5 fruit fly cellular contexts compared by ENCODE assay signal in the genomic region with DNA sequence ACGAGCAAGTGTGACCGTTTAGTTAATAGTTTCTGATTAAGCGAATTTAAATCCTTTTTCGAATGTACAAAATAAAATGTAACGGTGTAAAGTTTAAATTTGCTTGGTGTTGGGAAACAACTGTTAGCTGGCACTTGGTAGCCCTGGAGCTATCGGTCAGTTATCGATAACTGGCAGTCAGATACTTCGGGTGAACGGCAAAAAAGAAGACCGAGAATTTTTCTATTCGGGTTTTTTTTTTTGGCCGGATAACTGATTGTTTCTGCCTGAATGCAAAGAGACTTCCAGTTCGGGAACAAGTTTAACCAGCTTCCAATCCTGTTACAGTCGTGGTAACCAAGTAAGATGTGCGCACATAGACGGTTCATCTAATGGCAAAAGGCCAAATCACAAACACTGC.
TF ChIP-seq lines count a peak whose summit lies in the region.

A gene (plus strand): TSS at position 169 of the 400 bp plus-strand sequence.

- TF ChIP-seq CTCF in whole organism, embryonic (GFP tag; optimal IDR thresholded peaks at IDR 0.05; lab: Kevin White, UChicago): no peak

TF ChIP-seq in whole organism, adult, 20 proteins besides CTCF, POLR2A, EP300 and RAD21:
- TF ChIP-seq CG1620 (GFP tag; optimal IDR thresholded peaks at IDR 0.05; lab: Kevin White, UChicago): peak; percentile 53
- TF ChIP-seq Hr96 (GFP tag; optimal IDR thresholded peaks at IDR 0.05; lab: Kevin White, UChicago): no peak
- TF ChIP-seq CG7045 (GFP tag; optimal IDR thresholded peaks at IDR 0.05; lab: Kevin White, UChicago): no peak
- no peak for TF ChIP-seq CG12768 (GFP tag; optimal IDR thresholded peaks at IDR 0.05; lab: Kevin White, UChicago)
- TF ChIP-seq ovo (GFP tag; optimal IDR thresholded peaks at IDR 0.05; lab: Kevin White, UChicago): no peak
- TF ChIP-seq kay (GFP tag; lab: Kevin White, UChicago; ENCODE audit: borderline replicate concordance): no peak
- TF ChIP-seq toe (GFP tag; optimal IDR thresholded peaks at IDR 0.05; lab: Kevin White, UChicago): no peak
- peak; percentile 40 for TF ChIP-seq CG7101 (tag; optimal IDR thresholded peaks at IDR 0.05; lab: Kevin White, UChicago)
- TF ChIP-seq CG14711 (tag; optimal IDR thresholded peaks at IDR 0.05; lab: Kevin White, UChicago): no peak
- no peak for TF ChIP-seq cnc (optimal IDR thresholded peaks at IDR 0.05; lab: Kevin White, UChicago)
- TF ChIP-seq Mnt (GFP tag; optimal IDR thresholded peaks at IDR 0.05; lab: Kevin White, UChicago): no peak
- TF ChIP-seq pad (GFP tag; optimal IDR thresholded peaks at IDR 0.05; lab: Kevin White, UChicago): peak; percentile 21
- no peak for TF ChIP-seq CG5204 (GFP tag; optimal IDR thresholded peaks at IDR 0.05; lab: Kevin White, UChicago)
- no peak for TF ChIP-seq Clk (GFP tag; optimal IDR thresholded peaks at IDR 0.05; lab: Kevin White, UChicago)
- TF ChIP-seq tj (GFP tag; optimal IDR thresholded peaks at IDR 0.05; lab: Kevin White, UChicago): no peak
- peak; percentile 52 for TF ChIP-seq bab1 (GFP tag; optimal IDR thresholded peaks at IDR 0.05; lab: Kevin White, UChicago)
- peak; percentile 37 for TF ChIP-seq Crg-1 (GFP tag; optimal IDR thresholded peaks at IDR 0.05; lab: Kevin White, UChicago)
- peak; percentile 11 for TF ChIP-seq cic (GFP tag; optimal IDR thresholded peaks at IDR 0.05; lab: Kevin White, UChicago)

TF ChIP-seq in whole organism, embryonic, 481 proteins besides CTCF, POLR2A, EP300 and RAD21 (continues in another document):
- TF ChIP-seq CG2889 (GFP tag; IDR thresholded peaks at IDR 0.05; lab: Robert Waterston, UW) (no peak), Dll (GFP tag; IDR thresholded peaks at IDR 0.05; lab: Robert Waterston, UW; ENCODE audit: partially characterized antibody) (peak; percentile 61; the same call in 3 of the 4 replicates), CG2202 (tag; optimal IDR thresholded peaks at IDR 0.05; lab: Kevin White, UChicago) (no peak), CG10267 (tag; optimal IDR thresholded peaks at IDR 0.05; lab: Kevin White, UChicago) (peak; percentile 93), sna (GFP tag; IDR thresholded peaks at IDR 0.05; lab: Robert Waterston, UW; ENCODE audit: partially characterized antibody) (0 out of 2 replicates have a peak, but pooled peaks have one; percentile 48), dysf (GFP tag; IDR thresholded peaks at IDR 0.05; lab: Robert Waterston, UW) (no peak), luna (GFP tag; optimal IDR thresholded peaks at IDR 0.05; lab: Kevin White, UChicago) (peak; percentile 6), klu (GFP tag; IDR thresholded peaks at IDR 0.05; lab: Robert Waterston, UW) (no peak), CG7786 (GFP tag; optimal IDR thresholded peaks at IDR 0.05; lab: Kevin White, UChicago) (peak; percentile 4), hb (GFP tag; IDR thresholded peaks at IDR 0.05; lab: Robert Waterston, UW; ENCODE audit: partially characterized antibody) (peak; percentile 66; the same call in 2 of the 3 replicates), CG13624 (GFP tag; optimal IDR thresholded peaks at IDR 0.05; lab: Kevin White, UChicago) (no peak), row (GFP tag; IDR thresholded peaks at IDR 0.05; lab: Robert Waterston, UW) (peak; percentile 27; the same call in 1 of the 3 replicates), Myb (GFP tag; optimal IDR thresholded peaks at IDR 0.05; lab: Kevin White, UChicago) (peak; percentile 99), CG6813 (GFP tag; optimal IDR thresholded peaks at IDR 0.05; lab: Kevin White, UChicago) (no peak), Xbp1 (GFP tag; optimal IDR thresholded peaks at IDR 0.05; lab: Kevin White, UChicago) (peak; percentile 19), YL-1 (GFP tag; optimal IDR thresholded peaks at IDR 0.05; lab: Kevin White, UChicago) (peak; percentile 83)

TF ChIP-seq in whole organism, prepupa, 60 proteins besides CTCF, POLR2A, EP300 and RAD21:
- TF ChIP-seq CG11294 (GFP tag; IDR thresholded peaks at IDR 0.05; lab: Robert Waterston, UW) (no peak), CG8119 (GFP tag; IDR thresholded peaks at IDR 0.05; lab: Robert Waterston, UW) (0 out of 3 replicates have a peak, but pooled peaks have one; percentile 13), esn (GFP tag; optimal IDR thresholded peaks at IDR 0.05; lab: Kevin White, UChicago) (peak; percentile 22), eg (GFP tag; IDR thresholded peaks at IDR 0.05; lab: Robert Waterston, UW) (peak; percentile 33; the same call in 1 of the 3 replicates), Eip75B (GFP tag; optimal IDR thresholded peaks at IDR 0.05; lab: Kevin White, UChicago) (no peak), CG6792 (GFP tag; optimal IDR thresholded peaks at IDR 0.05; lab: Kevin White, UChicago) (no peak), Met (GFP tag; optimal IDR thresholded peaks at IDR 0.05; lab: Kevin White, UChicago) (no peak), CG15336 (GFP tag; IDR thresholded peaks at IDR 0.05; lab: Robert Waterston, UW) (peak; percentile 16; the same call in 1 of the 2 replicates), Hr4 (GFP tag; optimal IDR thresholded peaks at IDR 0.05; lab: Kevin White, UChicago) (no peak), vri (GFP tag; optimal IDR thresholded peaks at IDR 0.05; lab: Kevin White, UChicago) (no peak), net (GFP tag; optimal IDR thresholded peaks at IDR 0.05; lab: Kevin White, UChicago) (no peak), CG1621 (tag; optimal IDR thresholded peaks at IDR 0.05; lab: Kevin White, UChicago) (no peak), Lpt (GFP tag; optimal IDR thresholded peaks at IDR 0.05; lab: Kevin White, UChicago) (no peak), ss (GFP tag; optimal IDR thresholded peaks at IDR 0.05; lab: Kevin White, UChicago) (no peak), Hr39 (GFP tag; optimal IDR thresholded peaks at IDR 0.05; lab: Kevin White, UChicago) (no peak)

TF ChIP-seq in whole organism, pupa, 21 proteins besides CTCF, POLR2A, EP300 and RAD21:
- TF ChIP-seq CG4496 (GFP tag; IDR thresholded peaks at IDR 0.05; lab: Robert Waterston, UW) (peak; percentile 68), fd96Ca (GFP tag; IDR thresholded peaks at IDR 0.05; lab: Robert Waterston, UW) (no peak), Ets98B (GFP tag; IDR thresholded peaks at IDR 0.05; lab: Robert Waterston, UW) (peak; percentile 48), CG15710 (tag; optimal IDR thresholded peaks at IDR 0.05; lab: Kevin White, UChicago) (peak; percentile 21), CG9948 (tag; optimal IDR thresholded peaks at IDR 0.05; lab: Kevin White, UChicago) (no peak), gl (tag; optimal IDR thresholded peaks at IDR 0.05; lab: Kevin White, UChicago) (peak; percentile 14)

TF ChIP-seq in whole organism, wandering third instar larva, 38 proteins besides CTCF, POLR2A, EP300 and RAD21:
- no peak for TF ChIP-seq Myc (optimal IDR thresholded peaks at IDR 0.05; lab: Kevin White, UChicago)
- peak; percentile 36 for TF ChIP-seq Hr83 (GFP tag; optimal IDR thresholded peaks at IDR 0.05; lab: Kevin White, UChicago; ENCODE audit: poor library complexity, severe bottlenecking)
- TF ChIP-seq Rel (GFP tag; optimal IDR thresholded peaks at IDR 0.05; lab: Kevin White, UChicago): no peak
- TF ChIP-seq Rel (tag; optimal IDR thresholded peaks at IDR 0.05; lab: Kevin White, UChicago): peak; percentile 86
